Worm (Caenorhabditis elegans): Measurements from ENCODE around the gene F20G2.6.

DNA sequence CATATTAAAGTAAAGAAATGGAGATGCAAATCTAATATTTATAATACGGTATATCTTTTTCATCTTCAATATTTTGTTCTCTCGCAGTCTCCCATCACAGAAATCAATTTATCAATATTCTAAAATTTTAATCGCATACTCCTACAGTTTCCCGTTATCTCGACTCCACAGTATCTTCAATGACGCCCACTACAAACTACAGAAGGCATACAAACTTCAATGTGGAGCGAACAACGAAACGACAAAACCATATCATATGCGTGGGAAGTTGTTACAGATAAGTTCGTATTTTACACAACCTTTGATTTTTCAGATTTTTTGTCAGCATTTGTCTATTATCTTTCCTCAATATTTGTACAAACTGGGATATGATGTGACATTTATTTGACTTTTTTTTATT is 23.0 kb upstream of the F20G2.6 start:
- TF ChIP-seq zag-1 (tag; optimal IDR thresholded peaks at IDR 0.05), result no peak
- TF ChIP-seq skn-1 (tag; optimal IDR thresholded peaks at IDR 0.05), result no peak
